Worm (Caenorhabditis elegans): Measurements from ENCODE around the gene sds-22.
A peak's percentile ranks its signal among the peaks of the same experiment; 100 is the strongest.

The sds-22 gene

DNA sequence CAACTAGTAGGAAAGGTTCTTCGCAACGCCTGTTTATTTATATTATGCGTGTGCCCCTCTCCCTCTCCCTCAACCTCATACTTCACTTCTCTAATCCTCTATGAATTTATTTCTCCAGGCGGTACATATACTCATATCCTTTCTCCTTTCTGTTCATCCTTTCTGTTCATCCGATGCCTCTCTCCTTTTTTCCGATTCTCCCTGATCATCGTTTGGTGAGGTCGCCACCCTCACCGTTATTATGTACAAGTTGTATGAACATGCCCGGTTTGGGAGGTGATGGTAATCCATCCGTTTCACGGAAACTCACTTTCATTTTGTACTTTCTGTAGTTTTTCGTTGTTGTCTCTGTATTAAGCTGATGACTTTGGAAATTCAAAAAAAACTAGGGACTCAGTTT is 18.5 kb upstream of the sds-22 start:
- TF ChIP-seq nfya-1 (tag; optimal IDR thresholded peaks at IDR 0.05; ENCODE audit: insufficient read depth), result peak; percentile 1
- no peak for TF ChIP-seq skn-1 (tag; optimal IDR thresholded peaks at IDR 0.05)
- peak; percentile 25 for TF ChIP-seq nhr-23 (tag; optimal IDR thresholded peaks at IDR 0.05)

DNA sequence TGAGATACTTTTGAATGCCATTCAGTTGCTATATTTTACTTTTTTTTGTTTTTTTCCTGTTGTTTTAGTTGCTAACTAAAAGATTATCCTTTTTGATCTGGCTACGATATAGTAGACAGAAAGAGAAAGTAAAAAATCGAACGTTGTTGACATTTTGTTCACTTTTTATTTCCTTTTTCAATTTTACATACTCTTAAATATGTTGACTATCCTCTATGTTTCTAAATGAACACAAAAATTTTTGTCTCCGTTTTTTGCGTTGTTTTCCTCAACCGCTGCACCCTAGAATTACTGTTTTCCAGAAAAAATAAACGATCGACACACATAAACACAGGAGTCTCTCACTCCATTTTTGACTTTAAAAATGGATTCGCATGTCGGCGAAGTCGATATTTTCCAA is 16.1 kb upstream of the sds-22 start, which contains the start of gene klp-3:
klp-3 (plus strand) TSS at position 301 of the 400 bp plus-strand sequence.
- TF ChIP-seq ceh-82 (tag; optimal IDR thresholded peaks at IDR 0.05), result no peak
- no peak for TF ChIP-seq nhr-77 (tag; optimal IDR thresholded peaks at IDR 0.05)
- no peak for TF ChIP-seq mdl-1 (tag; optimal IDR thresholded peaks at IDR 0.05)
- no peak for TF ChIP-seq ceh-16 (tag; optimal IDR thresholded peaks at IDR 0.05)
- TF ChIP-seq ztf-11 (tag; optimal IDR thresholded peaks at IDR 0.05), result no peak
- TF ChIP-seq nhr-67 (tag; optimal IDR thresholded peaks at IDR 0.05), result no peak
- TF ChIP-seq hmg-11 (tag; optimal IDR thresholded peaks at IDR 0.05), result no peak
- no peak for TF ChIP-seq ztf-4 (tag; optimal IDR thresholded peaks at IDR 0.05)
- no peak for TF ChIP-seq elt-1 (tag; optimal IDR thresholded peaks at IDR 0.05)

DNA sequence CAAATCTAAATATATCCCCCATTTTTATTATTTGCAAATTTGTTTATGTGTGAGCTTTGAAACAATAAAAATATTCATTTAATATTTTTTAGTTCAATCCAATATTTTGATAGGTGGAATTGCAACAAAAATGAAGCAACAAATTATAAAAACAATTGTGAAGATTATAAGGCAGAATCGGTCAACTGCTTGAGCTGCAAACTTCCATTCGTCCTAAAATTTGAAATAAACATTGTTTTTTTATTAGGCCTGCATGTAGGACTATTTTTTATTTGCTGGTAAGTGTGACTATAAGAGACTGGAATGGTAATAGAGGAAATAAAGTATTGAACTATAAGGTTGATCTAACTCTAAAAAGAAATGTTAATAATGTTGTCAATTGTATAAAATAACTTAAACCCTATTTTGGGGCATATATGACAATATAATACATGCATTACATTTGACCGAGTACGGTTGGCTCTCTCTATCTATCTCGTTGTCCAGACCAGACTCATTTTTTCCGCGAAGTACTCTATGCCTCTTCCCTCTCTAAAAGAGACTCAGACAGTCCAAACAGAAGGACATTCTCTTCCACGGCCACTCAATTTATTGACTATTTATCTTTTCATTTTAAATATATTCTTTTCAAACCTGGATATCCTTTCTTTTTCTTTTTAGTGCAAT is 12.5 kb upstream of the sds-22 start, which contains the start of gene T09A5.4:
T09A5.4 (plus strand) TSS at position 616 of the 666 bp plus-strand sequence.
- TF ChIP-seq mml-1 (tag; optimal IDR thresholded peaks at IDR 0.05) (no peak), pha-4 (tag; optimal IDR thresholded peaks at IDR 0.05) (peak; percentile 35), nfya-1 (tag; optimal IDR thresholded peaks at IDR 0.05; ENCODE audit: insufficient read depth) (peak; percentile 30)

DNA sequence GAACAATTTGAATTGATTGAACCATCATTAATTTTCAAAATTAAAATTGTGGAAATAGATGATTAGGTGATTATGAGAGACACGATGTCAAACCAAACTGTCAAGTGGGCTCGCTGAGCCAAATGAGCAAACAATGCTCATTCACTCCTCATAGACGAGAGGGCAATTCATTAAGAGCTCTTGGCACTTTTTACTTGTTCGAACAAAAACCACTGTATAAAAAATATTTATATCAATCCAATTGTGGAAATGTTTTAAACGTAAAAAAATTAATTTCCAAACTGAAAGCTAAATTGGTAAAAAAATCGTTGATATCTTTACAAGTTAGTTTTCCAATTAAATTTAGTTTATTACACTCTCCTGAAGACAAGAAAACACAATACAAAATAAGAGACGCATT is 8.5 kb upstream of the sds-22 start, which contains the start of gene acr-7:
acr-7 (minus strand) TSS at position 101 of the 400 bp plus-strand sequence.
- no peak for TF ChIP-seq ceh-82 (tag; optimal IDR thresholded peaks at IDR 0.05)
- no peak for TF ChIP-seq snpc-4 (tag; optimal IDR thresholded peaks at IDR 0.05)
- TF ChIP-seq ceh-16 (tag; optimal IDR thresholded peaks at IDR 0.05), result no peak
- TF ChIP-seq ama-1 (optimal IDR thresholded peaks at IDR 0.05), result no peak
- no peak for TF ChIP-seq nhr-237 (tag; optimal IDR thresholded peaks at IDR 0.05)
- TF ChIP-seq R02D3.7 (tag; optimal IDR thresholded peaks at IDR 0.05), result no peak
- no peak for TF ChIP-seq zag-1 (tag; optimal IDR thresholded peaks at IDR 0.05)
- TF ChIP-seq mml-1 (tag; optimal IDR thresholded peaks at IDR 0.05), result no peak
- no peak for TF ChIP-seq nhr-76 (tag; optimal IDR thresholded peaks at IDR 0.05)
- no peak for TF ChIP-seq unc-62 (GFP tag; optimal IDR thresholded peaks at IDR 0.05)

DNA sequence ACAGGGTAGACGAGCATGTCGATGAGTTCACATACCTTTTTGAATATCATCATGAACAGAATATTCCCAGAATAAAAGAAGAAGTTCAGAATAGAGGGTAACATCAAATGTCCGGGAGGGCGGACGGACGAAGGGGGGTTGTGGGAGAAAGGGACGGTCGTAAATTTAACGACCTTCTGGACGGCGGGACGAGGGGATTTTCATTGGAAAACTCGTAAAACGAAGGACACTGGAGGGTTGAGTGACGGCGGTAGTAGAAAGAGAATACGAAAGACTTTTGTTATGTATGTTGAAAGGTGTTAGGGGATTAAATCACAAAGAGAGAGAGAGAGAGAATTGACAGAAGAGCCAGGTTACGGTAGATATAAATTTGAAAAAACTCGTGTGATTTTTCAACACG is 7.6 kb upstream of the sds-22 start:
- TF ChIP-seq nhr-11 (tag; optimal IDR thresholded peaks at IDR 0.05) (no peak), nhr-25 (tag; optimal IDR thresholded peaks at IDR 0.05) (peak; percentile 19), mml-1 (tag; optimal IDR thresholded peaks at IDR 0.05) (no peak), nhr-43 (tag; optimal IDR thresholded peaks at IDR 0.05; ENCODE audit: poor library complexity, severe bottlenecking) (no peak), egl-5 (tag; optimal IDR thresholded peaks at IDR 0.05) (peak; percentile 98), elt-3 (tag; optimal IDR thresholded peaks at IDR 0.05) (no peak), egl-27 (tag; optimal IDR thresholded peaks at IDR 0.05) (no peak), fos-1 (tag; optimal IDR thresholded peaks at IDR 0.05) (no peak), ceh-16 (tag; optimal IDR thresholded peaks at IDR 0.05) (no peak), pha-4 (tag; optimal IDR thresholded peaks at IDR 0.05) (no peak)

DNA sequence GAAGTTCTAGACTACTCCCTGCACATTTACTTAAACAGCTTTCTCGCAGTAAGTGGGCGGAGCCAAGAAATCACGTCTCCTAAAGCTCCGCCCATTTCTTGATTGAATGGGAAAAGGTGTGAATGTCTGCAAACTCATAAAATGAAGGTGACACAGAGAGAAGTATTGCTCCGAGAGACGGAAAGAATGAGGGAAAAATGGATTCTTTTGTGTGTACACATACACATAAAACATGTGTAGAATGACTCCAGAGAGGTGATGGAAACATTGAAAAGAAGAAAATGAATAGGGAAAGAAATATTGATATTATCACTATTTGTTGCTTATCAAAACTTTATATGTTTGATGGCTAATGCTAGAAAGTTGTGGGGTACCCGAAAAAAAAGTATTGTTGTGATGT is 6.7 kb upstream of the sds-22 start:
- no peak for TF ChIP-seq nhr-76 (tag; optimal IDR thresholded peaks at IDR 0.05)
- peak; percentile 62 for TF ChIP-seq pha-4 (tag; optimal IDR thresholded peaks at IDR 0.05)
- TF ChIP-seq elt-2 (tag; optimal IDR thresholded peaks at IDR 0.05), result peak; percentile 50
- no peak for TF ChIP-seq nhr-67 (tag; optimal IDR thresholded peaks at IDR 0.05)
- peak; percentile 75 for TF ChIP-seq egl-5 (tag; optimal IDR thresholded peaks at IDR 0.05)
- no peak for TF ChIP-seq pqm-1 (tag; optimal IDR thresholded peaks at IDR 0.05)
- no peak for TF ChIP-seq zag-1 (tag; optimal IDR thresholded peaks at IDR 0.05)
- TF ChIP-seq nhr-28 (tag; optimal IDR thresholded peaks at IDR 0.05), result no peak
- TF ChIP-seq sea-2 (GFP tag; optimal IDR thresholded peaks at IDR 0.05), result no peak
- TF ChIP-seq fos-1 (tag; optimal IDR thresholded peaks at IDR 0.05), result no peak
- no peak for TF ChIP-seq ceh-9 (tag; optimal IDR thresholded peaks at IDR 0.05)
- no peak for TF ChIP-seq tbx-2 (tag; optimal IDR thresholded peaks at IDR 0.05)

Data from whole organism, L3 larva.